Worm (Caenorhabditis elegans) whole organism, young adult: ENCODE results near the gene mrpl-49.

Experiments used
- B0019.2 ChIP-seq: fragments of 200-800 bp; sonication (Bioruptor generic); conservative IDR thresholded peaks from 2 replicates; pipeline ENCODE4 v1.3.6; 2022; ENCODE audit warnings: missing genetic modification reagents, missing genetic modification characterization, missing compliant biosample characterization
- B0261.1 ChIP-seq: sonication (generic microtip); optimal IDR thresholded peaks from 2 replicates; lab custom pipeline; 2016; ENCODE audit warnings: mild to moderate bottlenecking, missing genetic modification characterization, moderate library complexity, missing compliant biosample characterization
- B0336.3 ChIP-seq: fragments of 200-800 bp; sonication (Bioruptor generic); IDR thresholded peaks from 2 replicates; pipeline ENCODE4 v1.3.6; 2022; ENCODE audit warnings: missing genetic modification characterization, missing compliant biosample characterization
- F10E7.11 ChIP-seq: sonication (generic microtip); optimal IDR thresholded peaks from 2 replicates; lab custom pipeline; 2017; ENCODE audit warnings: mild to moderate bottlenecking, missing genetic modification characterization, moderate library complexity, missing compliant biosample characterization
- F23B12.7 ChIP-seq: sonication (generic microtip); optimal IDR thresholded peaks from 2 replicates; lab custom pipeline; 2017; ENCODE audit warnings: missing genetic modification characterization, mild to moderate bottlenecking, missing compliant biosample characterization, antibody characterized with exemption, moderate library complexity; ENCODE audit not compliant: insufficient read depth
- F37B4.10 ChIP-seq: fragments of 200-800 bp; sonication (Bioruptor generic); IDR thresholded peaks from 2 replicates; pipeline ENCODE4 v1.3.6; 2022; ENCODE audit warnings: missing genetic modification characterization, missing compliant biosample characterization
- F49E8.2 ChIP-seq: sonication (generic microtip); optimal IDR thresholded peaks from 3 replicates; lab custom pipeline; 2017; ENCODE audit warnings: missing genetic modification characterization, mild to moderate bottlenecking, missing compliant biosample characterization, antibody characterized with exemption, moderate library complexity; ENCODE audit not compliant: insufficient read depth
- F52B5.7 ChIP-seq: sonication (generic microtip); optimal IDR thresholded peaks from 2 replicates; lab custom pipeline; 2016; ENCODE audit warnings: mild to moderate bottlenecking, missing genetic modification characterization, missing compliant biosample characterization
- K12H6.12 ChIP-seq: fragments of 200-800 bp; sonication (Bioruptor generic); optimal IDR thresholded peaks from 2 replicates; lab custom pipeline; 2018; ENCODE audit warnings: mild to moderate bottlenecking, missing genetic modification characterization, missing compliant biosample characterization
- Y53F4B.3 ChIP-seq: fragments of 200-800 bp; sonication (Bioruptor generic); IDR thresholded peaks from 2 replicates; pipeline ENCODE4 v1.3.6; 2022; ENCODE audit warnings: missing genetic modification reagents, missing genetic modification characterization, missing compliant biosample characterization
- Y56A3A.18 ChIP-seq: fragments of 200-800 bp; sonication (Bioruptor generic); IDR thresholded peaks from 2 replicates; pipeline ENCODE4 v1.3.6; 2022; ENCODE audit warnings: missing genetic modification reagents, missing genetic modification characterization, missing compliant biosample characterization
- Y67H2A.10 ChIP-seq: fragments of 200-800 bp; sonication (Bioruptor generic); conservative IDR thresholded peaks from 2 replicates; pipeline ENCODE4 v1.3.6; 2022; ENCODE audit warnings: missing genetic modification reagents, missing genetic modification characterization, missing compliant biosample characterization
- Y79H2A.3 ChIP-seq: fragments of 200-800 bp; sonication (Bioruptor generic); conservative IDR thresholded peaks from 2 replicates; pipeline ENCODE4 v1.3.6; 2022; ENCODE audit warnings: missing genetic modification reagents, missing genetic modification characterization, missing compliant biosample characterization
- athp-1 ChIP-seq: sonication (generic microtip); optimal IDR thresholded peaks from 2 replicates; lab custom pipeline; 2017; ENCODE audit warnings: mild to moderate bottlenecking, missing genetic modification characterization, missing compliant biosample characterization
- bed-1 ChIP-seq: fragments of 200-800 bp; sonication (Bioruptor generic); IDR thresholded peaks from 2 replicates; pipeline ENCODE4 v1.3.6; 2022; ENCODE audit warnings: missing genetic modification reagents, missing genetic modification characterization, missing compliant biosample characterization
- ccch-3 ChIP-seq: fragments of 200-800 bp; sonication (Bioruptor generic); optimal IDR thresholded peaks from 2 replicates; lab custom pipeline; 2018; ENCODE audit warnings: mild to moderate bottlenecking, missing genetic modification characterization, missing compliant biosample characterization
- ceh-40 ChIP-seq: fragments of 200-800 bp; sonication (Bioruptor generic); IDR thresholded peaks from 2 replicates; pipeline ENCODE4 v1.3.6; 2022; ENCODE audit warnings: missing genetic modification characterization, missing compliant biosample characterization
- ceh-58 ChIP-seq: fragments of 200-800 bp; sonication (Bioruptor generic); IDR thresholded peaks from 2 replicates; pipeline ENCODE4 v1.3.6; 2022; ENCODE audit warnings: missing genetic modification characterization, missing compliant biosample characterization
- dox-1 ChIP-seq: fragments of 200-800 bp; sonication (Bioruptor generic); IDR thresholded peaks from 2 replicates; pipeline ENCODE4 v1.3.6; 2022; ENCODE audit warnings: missing genetic modification reagents, missing genetic modification characterization, missing compliant biosample characterization
- dpff-1 ChIP-seq: sonication (generic microtip); optimal IDR thresholded peaks from 2 replicates; lab custom pipeline; 2017; ENCODE audit warnings: mild to moderate bottlenecking, missing genetic modification characterization, missing compliant biosample characterization
- dpl-1 ChIP-seq: fragments of 150-350 bp; optimal IDR thresholded peaks from 2 replicates; lab custom pipeline; 2014; ENCODE audit warnings: missing biosample characterization, missing genetic modification reagents, missing genetic modification characterization
- efl-1 ChIP-seq: fragments of 150-350 bp; optimal IDR thresholded peaks from 2 replicates; lab custom pipeline; 2014; ENCODE audit warnings: missing biosample characterization, missing genetic modification reagents, missing genetic modification characterization
- hmg-20 ChIP-seq: fragments of 200-800 bp; sonication (Bioruptor generic); IDR thresholded peaks from 2 replicates; pipeline ENCODE4 v1.3.6; 2022; ENCODE audit warnings: missing genetic modification reagents, missing genetic modification characterization, missing compliant biosample characterization
- lag-1 ChIP-seq: fragments of 200-800 bp; sonication (Bioruptor generic); IDR thresholded peaks from 2 replicates; pipeline ENCODE4 v1.3.6; 2022; ENCODE audit warnings: missing genetic modification reagents, missing genetic modification characterization, missing compliant biosample characterization
- lin-54 ChIP-seq: fragments of 200-800 bp; sonication (Bioruptor generic); optimal IDR thresholded peaks from 2 replicates; lab custom pipeline; 2018; ENCODE audit warnings: mild to moderate bottlenecking, missing genetic modification characterization, missing compliant biosample characterization
- lsl-1 ChIP-seq: fragments of 200-800 bp; sonication (Bioruptor generic); optimal IDR thresholded peaks from 2 replicates; lab custom pipeline; 2018; ENCODE audit warnings: mild to moderate bottlenecking, missing genetic modification characterization, moderate library complexity, missing compliant biosample characterization
- madf-10 ChIP-seq: sonication (generic microtip); optimal IDR thresholded peaks from 2 replicates; lab custom pipeline; 2016; ENCODE audit warnings: mild to moderate bottlenecking, missing genetic modification characterization, missing compliant biosample characterization
- madf-3 ChIP-seq: fragments of 200-800 bp; sonication (Bioruptor generic); IDR thresholded peaks from 2 replicates; pipeline ENCODE4 v1.3.6; 2022; ENCODE audit warnings: missing genetic modification reagents, missing genetic modification characterization, missing compliant biosample characterization
- madf-6 ChIP-seq: fragments of 200-800 bp; sonication (Bioruptor generic); IDR thresholded peaks from 2 replicates; pipeline ENCODE4 v1.3.6; 2022; ENCODE audit warnings: missing genetic modification reagents, missing genetic modification characterization, missing compliant biosample characterization
- nhr-179 ChIP-seq: sonication (generic microtip); optimal IDR thresholded peaks from 2 replicates; lab custom pipeline; 2016; ENCODE audit warnings: mild to moderate bottlenecking, missing genetic modification characterization, missing compliant biosample characterization
- nhr-27 ChIP-seq: fragments of 200-800 bp; sonication (Bioruptor generic); optimal IDR thresholded peaks from 2 replicates; lab custom pipeline; 2018; ENCODE audit warnings: mild to moderate bottlenecking, missing genetic modification characterization, moderate library complexity, missing compliant biosample characterization
- nhr-80 ChIP-seq: sonication (generic microtip); optimal IDR thresholded peaks from 2 replicates; lab custom pipeline; 2016; ENCODE audit warnings: missing genetic modification characterization, missing compliant biosample characterization
- rcor-1 ChIP-seq: fragments of 200-800 bp; sonication (Bioruptor generic); IDR thresholded peaks from 2 replicates; pipeline ENCODE4 v1.3.6; 2022; ENCODE audit warnings: missing genetic modification reagents, missing genetic modification characterization, missing compliant biosample characterization
- snpc-1.1 ChIP-seq: sonication (generic microtip); optimal IDR thresholded peaks from 2 replicates; lab custom pipeline; 2017; ENCODE audit warnings: missing genetic modification characterization, mild to moderate bottlenecking, missing compliant biosample characterization, antibody characterized with exemption, moderate library complexity, missing genotype, missing genetic modification reagents; ENCODE audit not compliant: insufficient read depth
- snpc-3.4 ChIP-seq: sonication (generic microtip); optimal IDR thresholded peaks from 2 replicates; lab custom pipeline; 2017; ENCODE audit warnings: missing genetic modification characterization, mild to moderate bottlenecking, missing compliant biosample characterization, antibody characterized with exemption, moderate library complexity, missing genotype, missing genetic modification reagents
- snpc-4 ChIP-seq, 5 experiments: fragments of 150-350 bp in 1 of 5; sonication (generic microtip) in 4 of 5; optimal IDR thresholded peaks; 2 replicates each; lab custom pipeline; 2014 to 2018; ENCODE audit warnings: missing genetic modification characterization in 5 of 5, missing biosample characterization in 3 of 5, antibody characterized with exemption in 2 of 5, mild to moderate bottlenecking in 2 of 5, missing compliant biosample characterization in 2 of 5, missing genotype in 2 of 5, moderate library complexity in 2 of 5, missing genetic modification reagents in 1 of 5
- tbp1 ChIP-seq: fragments of 200-800 bp; sonication (Bioruptor generic); optimal IDR thresholded peaks from 2 replicates; lab custom pipeline; 2018; ENCODE audit warnings: mild to moderate bottlenecking, missing genetic modification characterization, missing compliant biosample characterization
- tbx-9 ChIP-seq: sonication (generic microtip); optimal IDR thresholded peaks from 2 replicates; lab custom pipeline; 2016; ENCODE audit warnings: borderline replicate concordance, missing genetic modification characterization, inconsistent platforms, missing compliant biosample characterization
- unc-62 ChIP-seq: fragments of 150-350 bp; optimal IDR thresholded peaks from 2 replicates; lab custom pipeline; 2014; ENCODE audit warnings: missing biosample characterization, missing genetic modification reagents, missing genetic modification characterization
- xnd-1 ChIP-seq: sonication (generic microtip); optimal IDR thresholded peaks from 2 replicates; lab custom pipeline; 2016; ENCODE audit warnings: missing genotype, missing genetic modification reagents, missing genetic modification characterization, missing compliant biosample characterization
- zfh-2 ChIP-seq: fragments of 200-800 bp; sonication (Bioruptor generic); conservative IDR thresholded peaks from 2 replicates; pipeline ENCODE4 v1.3.6; 2022; ENCODE audit warnings: missing genetic modification reagents, missing genetic modification characterization, missing compliant biosample characterization
- zim-3 ChIP-seq: sonication (generic microtip); optimal IDR thresholded peaks from 2 replicates; lab custom pipeline; 2017; ENCODE audit warnings: mild to moderate bottlenecking, missing genetic modification characterization, moderate library complexity, missing compliant biosample characterization
- ztf-22 ChIP-seq: fragments of 200-800 bp; sonication (Bioruptor generic); optimal IDR thresholded peaks from 2 replicates; lab custom pipeline; 2018; ENCODE audit warnings: mild to moderate bottlenecking, missing genetic modification characterization, moderate library complexity, missing compliant biosample characterization
- ztf-26 ChIP-seq: sonication (generic microtip); optimal IDR thresholded peaks from 2 replicates; lab custom pipeline; 2017; ENCODE audit warnings: missing genetic modification characterization, missing compliant biosample characterization
- ztf-28 ChIP-seq: fragments of 200-800 bp; sonication (Bioruptor generic); IDR thresholded peaks from 2 replicates; pipeline ENCODE4 v1.3.6; 2022; ENCODE audit warnings: missing genetic modification reagents, missing genetic modification characterization, missing compliant biosample characterization

The mrpl-49 gene

ce11 chrV:12679292-12679691, 49.1 kb upstream of the mrpl-49 start:
- no peak for TF ChIP-seq Y53F4B.3 (GFP tag; lab: Robert Waterston, UW)
- no peak for TF ChIP-seq tbx-9 (tag; lab: Kevin White, UChicago)
- no peak for TF ChIP-seq lin-54 (GFP tag; lab: Kevin White, UChicago)
- TF ChIP-seq lsl-1 (GFP tag; lab: Kevin White, UChicago), result no peak
- no peak for TF ChIP-seq xnd-1 (tag; lab: Kevin White, UChicago)
- TF ChIP-seq ztf-26 (tag; lab: Kevin White, UChicago), result no peak
- TF ChIP-seq zfh-2 (GFP tag; lab: Robert Waterston, UW), result no peak
- TF ChIP-seq zim-3 (tag; lab: Kevin White, UChicago), result no peak
- TF ChIP-seq dox-1 (GFP tag; lab: Robert Waterston, UW), result no peak
- TF ChIP-seq hmg-20 (GFP tag; lab: Robert Waterston, UW), result no peak

DNA sequence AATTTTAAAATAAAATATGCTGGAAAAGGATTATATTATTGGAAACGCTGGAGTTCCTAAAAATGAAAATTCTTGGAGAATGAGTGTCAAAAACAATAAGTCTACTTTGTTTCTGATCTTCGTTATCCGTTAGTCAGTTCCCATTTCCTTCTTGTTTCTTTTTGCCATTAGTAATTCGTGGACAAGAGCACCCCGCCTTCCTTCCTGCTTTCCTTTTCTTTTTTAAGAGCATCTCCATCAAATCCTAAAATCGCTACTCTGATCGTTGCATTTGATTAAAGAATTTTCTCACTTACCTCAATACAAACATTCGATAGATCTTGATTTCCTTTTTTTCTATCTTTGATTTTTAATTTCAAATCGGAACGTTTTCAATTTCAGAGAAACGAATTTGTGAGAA, 48.6 kb upstream of the mrpl-49 start, which contains the start of gene frpr-15:
frpr-15 (plus strand) TSS at position 301 of the 400 bp plus-strand sequence.
- TF ChIP-seq nhr-80 (tag; lab: Kevin White, UChicago) (no peak), dox-1 (GFP tag; lab: Robert Waterston, UW) (no peak), madf-3 (GFP tag; lab: Robert Waterston, UW) (no peak), lin-54 (GFP tag; lab: Kevin White, UChicago) (no peak), B0261.1 (no peak)

- peak; percentile 66 for TF ChIP-seq B0261.1
- 0 out of 2 replicates have a peak, but pooled peaks have one; percentile 32 for TF ChIP-seq ceh-40 (GFP tag; lab: Robert Waterston, UW)
- TF ChIP-seq athp-1, result no peak
- no peak for TF ChIP-seq ccch-3
- TF ChIP-seq ceh-58 (GFP tag; lab: Robert Waterston, UW), result no peak
- no peak for TF ChIP-seq hmg-20 (GFP tag; lab: Robert Waterston, UW)
- no peak for TF ChIP-seq snpc-3.4 (tag; lab: Kevin White, UChicago)
- no peak for TF ChIP-seq efl-1 (GFP tag; lab: Kevin White, UChicago)
- TF ChIP-seq B0336.3 (GFP tag; lab: Robert Waterston, UW), result no peak
- no peak for TF ChIP-seq ztf-22 (GFP tag; lab: Kevin White, UChicago)
- no peak for TF ChIP-seq Y79H2A.3 (GFP tag; lab: Robert Waterston, UW)
- TF ChIP-seq bed-1 (GFP tag; lab: Robert Waterston, UW), result no peak
- no peak for TF ChIP-seq madf-10 (tag; lab: Kevin White, UChicago)
- TF ChIP-seq dpl-1 (GFP tag; lab: Kevin White, UChicago), result no peak
- no peak for TF ChIP-seq rcor-1 (GFP tag; lab: Robert Waterston, UW)
- TF ChIP-seq F49E8.2, result no peak
- no peak for TF ChIP-seq lag-1 (GFP tag; lab: Robert Waterston, UW)
- no peak for TF ChIP-seq F37B4.10 (GFP tag; lab: Robert Waterston, UW)
- no peak for TF ChIP-seq snpc-4 (GFP tag; optimal IDR thresholded peaks at IDR 0.05; lab: Kevin White, UChicago)
- TF ChIP-seq snpc-4 (tag; optimal IDR thresholded peaks at IDR 0.05; lab: Kevin White, UChicago), result peak in 1 of 4 experiments; percentile 19
- no peak for TF ChIP-seq dpff-1 (tag; lab: Kevin White, UChicago)
- TF ChIP-seq Y67H2A.10 (GFP tag; lab: Robert Waterston, UW), result no peak
- peak; percentile 88 for TF ChIP-seq tbp1
- TF ChIP-seq Y56A3A.18 (GFP tag; lab: Robert Waterston, UW), result no peak
- no peak for TF ChIP-seq B0019.2
- no peak for TF ChIP-seq unc-62 (GFP tag; lab: Kevin White, UChicago)
- TF ChIP-seq F10E7.11 (tag; lab: Kevin White, UChicago), result no peak
- TF ChIP-seq F23B12.7, result peak; percentile 51
- no peak for TF ChIP-seq madf-6 (GFP tag; lab: Robert Waterston, UW)
- TF ChIP-seq K12H6.12, result no peak
- no peak for TF ChIP-seq ztf-28
- peak; percentile 21 for TF ChIP-seq nhr-179 (tag; lab: Kevin White, UChicago)
- no peak for TF ChIP-seq nhr-27 (tag; lab: Kevin White, UChicago)
- no peak for TF ChIP-seq snpc-1.1 (tag; lab: Kevin White, UChicago)
- TF ChIP-seq F52B5.7, result no peak
These were observed 45.2 kb upstream of the mrpl-49 start for ce11 chrV:12683205-12683604.
